Fruit fly (Drosophila melanogaster) whole organism: ENCODE measurements around the gene TwdlZ.

Experiments
- CG8478 ChIP-seq: fragments of >200 bp; optimal IDR thresholded peaks from 2 replicates; lab custom pipeline; 2018; ENCODE audit warnings: inconsistent platforms
- Dll ChIP-seq: fragments of >200 bp; optimal IDR thresholded peaks from 2 replicates; lab custom pipeline; 2017
- psq ChIP-seq: fragments of >200 bp; optimal IDR thresholded peaks from 2 replicates; lab custom pipeline; 2017
- usp ChIP-seq: fragments of >200 bp; optimal IDR thresholded peaks from 2 replicates; lab custom pipeline; 2017; ENCODE audit warnings: missing biosample characterization, missing genetic modification characterization, mixed read lengths

- TF ChIP-seq CG8478 (lab: Kevin White, UChicago) (no peak), Dll (lab: Kevin White, UChicago) (no peak), psq (lab: Kevin White, UChicago) (no peak), usp (no peak)
Measured at dm6 chrX:16691440-16691839, 46.5 kb upstream of the TwdlZ start.
